Worm (Caenorhabditis elegans) whole organism, mixed stage, embryonic: ENCODE measurements around the gene F45E10.2.

Experiments used
- M03D4.4 ChIP-seq: sonication (generic microtip); optimal IDR thresholded peaks from 2 replicates; lab custom pipeline; 2017; ENCODE audit warnings: mild to moderate bottlenecking, missing genetic modification characterization, missing compliant biosample characterization
- bed-3 ChIP-seq: fragments of 200-800 bp; sonication (Bioruptor generic); optimal IDR thresholded peaks from 3 replicates; lab custom pipeline; 2018; ENCODE audit warnings: mild to moderate bottlenecking, missing genetic modification characterization, moderate library complexity, missing compliant biosample characterization
- blmp-1 ChIP-seq: fragments of 150-350 bp; optimal IDR thresholded peaks from 2 replicates; lab custom pipeline; 2014; ENCODE audit warnings: missing biosample characterization, missing genetic modification characterization
- ceh-39 ChIP-seq: fragments of 150-350 bp; optimal IDR thresholded peaks from 2 replicates; lab custom pipeline; 2014; ENCODE audit warnings: missing biosample characterization, missing genetic modification characterization
- ceh-43 ChIP-seq: fragments of 200-800 bp; sonication (Bioruptor generic); optimal IDR thresholded peaks from 2 replicates; lab custom pipeline; 2018; ENCODE audit warnings: mild to moderate bottlenecking, missing genetic modification characterization, moderate library complexity, missing compliant biosample characterization
- ceh-83 ChIP-seq: fragments of 200-800 bp; sonication (Bioruptor generic); optimal IDR thresholded peaks from 2 replicates; lab custom pipeline; 2018; ENCODE audit warnings: mild to moderate bottlenecking, missing genetic modification characterization, missing compliant biosample characterization
- ces-1 ChIP-seq: fragments of 150-350 bp; optimal IDR thresholded peaks from 2 replicates; lab custom pipeline; 2014; ENCODE audit warnings: missing biosample characterization, missing genetic modification reagents, missing genetic modification characterization
- cnd-1 ChIP-seq: fragments of 200-800 bp; sonication (Bioruptor generic); optimal IDR thresholded peaks from 2 replicates; lab custom pipeline; 2018; ENCODE audit warnings: mild to moderate bottlenecking, missing genetic modification characterization, missing compliant biosample characterization
- drap-1 ChIP-seq: fragments of 200-800 bp; sonication (Bioruptor generic); optimal IDR thresholded peaks from 3 replicates; lab custom pipeline; 2018; ENCODE audit warnings: mild to moderate bottlenecking, missing genetic modification characterization, missing compliant biosample characterization
- elt-1 ChIP-seq: sonication (generic microtip); optimal IDR thresholded peaks from 2 replicates; lab custom pipeline; 2017; ENCODE audit warnings: missing genetic modification characterization, mild to moderate bottlenecking, missing compliant biosample characterization, antibody characterized with exemption, moderate library complexity, borderline replicate concordance; ENCODE audit not compliant: insufficient read depth
- elt-3 ChIP-seq: fragments of 150-350 bp; optimal IDR thresholded peaks from 2 replicates; lab custom pipeline; 2014; ENCODE audit warnings: missing biosample characterization, missing genetic modification characterization
- flh-1 ChIP-seq: fragments of 200-800 bp; sonication (Bioruptor generic); optimal IDR thresholded peaks from 2 replicates; lab custom pipeline; 2018; ENCODE audit warnings: mild to moderate bottlenecking, missing genetic modification characterization, moderate library complexity, missing compliant biosample characterization
- ham-2 ChIP-seq: fragments of 200-800 bp; sonication (Bioruptor generic); optimal IDR thresholded peaks from 2 replicates; lab custom pipeline; 2018; ENCODE audit warnings: mild to moderate bottlenecking, missing genetic modification characterization, missing compliant biosample characterization
- hlh-1 ChIP-seq: fragments of 150-350 bp; optimal IDR thresholded peaks from 2 replicates; lab custom pipeline; 2014; ENCODE audit warnings: missing biosample characterization, missing genetic modification reagents, missing genetic modification characterization
- lin-13 ChIP-seq: fragments of 150-350 bp; optimal IDR thresholded peaks from 2 replicates; lab custom pipeline; 2014; ENCODE audit warnings: missing biosample characterization, missing genetic modification characterization
- lin-32 ChIP-seq: fragments of 200-800 bp; sonication (Bioruptor generic); optimal IDR thresholded peaks from 2 replicates; lab custom pipeline; 2018; ENCODE audit warnings: mild to moderate bottlenecking, missing genetic modification characterization, missing compliant biosample characterization
- lsy-2 ChIP-seq: fragments of 150-350 bp; optimal IDR thresholded peaks from 2 replicates; lab custom pipeline; 2014; ENCODE audit warnings: missing biosample characterization, missing genetic modification characterization
- mab-5 ChIP-seq: fragments of 150-350 bp; optimal IDR thresholded peaks from 2 replicates; lab custom pipeline; 2014; ENCODE audit warnings: missing biosample characterization, missing genetic modification characterization
- mep-1 ChIP-seq: fragments of 150-350 bp; optimal IDR thresholded peaks from 2 replicates; lab custom pipeline; 2017; ENCODE audit warnings: missing biosample characterization, missing genetic modification reagents, missing genetic modification characterization, inconsistent platforms
- mls-2 ChIP-seq: sonication (generic microtip); optimal IDR thresholded peaks from 2 replicates; lab custom pipeline; 2016; ENCODE audit warnings: mild to moderate bottlenecking, missing genetic modification characterization, moderate library complexity, missing compliant biosample characterization
- nhr-12 ChIP-seq: fragments of 150-350 bp; optimal IDR thresholded peaks from 2 replicates; lab custom pipeline; 2014; ENCODE audit warnings: missing biosample characterization, missing genetic modification characterization
- nhr-2 ChIP-seq: fragments of 150-350 bp; optimal IDR thresholded peaks from 2 replicates; lab custom pipeline; 2014; ENCODE audit warnings: missing biosample characterization, missing genetic modification characterization
- nhr-237 ChIP-seq: fragments of 150-350 bp; optimal IDR thresholded peaks from 2 replicates; lab custom pipeline; 2014; ENCODE audit warnings: missing biosample characterization, missing genetic modification characterization
- nhr-28 ChIP-seq: fragments of 150-350 bp; optimal IDR thresholded peaks from 2 replicates; lab custom pipeline; 2014; ENCODE audit warnings: missing biosample characterization, missing genetic modification characterization
- nhr-76 ChIP-seq: sonication (generic microtip); optimal IDR thresholded peaks from 2 replicates; lab custom pipeline; 2017; ENCODE audit warnings: missing biosample characterization, missing genetic modification characterization
- pha-4 ChIP-seq: fragments of 150-350 bp; optimal IDR thresholded peaks from 2 replicates; lab custom pipeline; 2018; ENCODE audit warnings: missing biosample characterization, missing genetic modification reagents, missing genetic modification characterization
- sem-2 ChIP-seq: fragments of 200-800 bp; sonication (Bioruptor generic); optimal IDR thresholded peaks from 2 replicates; lab custom pipeline; 2018; ENCODE audit warnings: mild to moderate bottlenecking, missing genetic modification characterization, missing compliant biosample characterization
- snpc-4 ChIP-seq: fragments of 150-350 bp; optimal IDR thresholded peaks from 2 replicates; lab custom pipeline; 2014; ENCODE audit warnings: missing biosample characterization, missing genetic modification characterization
- sptf-1 ChIP-seq: sonication (generic microtip); optimal IDR thresholded peaks from 2 replicates; lab custom pipeline; 2017; ENCODE audit warnings: mild to moderate bottlenecking, missing genetic modification characterization, moderate library complexity, missing compliant biosample characterization
- tbx-8 ChIP-seq: fragments of 200-800 bp; sonication (Bioruptor generic); optimal IDR thresholded peaks from 2 replicates; lab custom pipeline; 2018; ENCODE audit warnings: mild to moderate bottlenecking, missing genetic modification characterization, moderate library complexity, missing compliant biosample characterization
- unc-120 ChIP-seq: sonication (generic microtip); optimal IDR thresholded peaks from 2 replicates; lab custom pipeline; 2017; ENCODE audit warnings: missing genetic modification characterization, missing compliant biosample characterization; ENCODE audit not compliant: poor library complexity, severe bottlenecking
- unc-39 ChIP-seq: fragments of 150-350 bp; optimal IDR thresholded peaks from 2 replicates; lab custom pipeline; 2014; ENCODE audit warnings: missing biosample characterization, missing genetic modification characterization
- unc-62 ChIP-seq: fragments of 150-350 bp; optimal IDR thresholded peaks from 2 replicates; lab custom pipeline; 2014; ENCODE audit warnings: missing biosample characterization, missing genetic modification reagents, missing genetic modification characterization
- zip-8 ChIP-seq: fragments of 150-350 bp; optimal IDR thresholded peaks from 2 replicates; lab custom pipeline; 2014; ENCODE audit warnings: missing biosample characterization, missing genetic modification characterization
- ztf-11 ChIP-seq: fragments of 150-350 bp; optimal IDR thresholded peaks from 2 replicates; lab custom pipeline; 2014; ENCODE audit warnings: missing biosample characterization, missing genetic modification characterization

F45E10.2 gene

DNA sequence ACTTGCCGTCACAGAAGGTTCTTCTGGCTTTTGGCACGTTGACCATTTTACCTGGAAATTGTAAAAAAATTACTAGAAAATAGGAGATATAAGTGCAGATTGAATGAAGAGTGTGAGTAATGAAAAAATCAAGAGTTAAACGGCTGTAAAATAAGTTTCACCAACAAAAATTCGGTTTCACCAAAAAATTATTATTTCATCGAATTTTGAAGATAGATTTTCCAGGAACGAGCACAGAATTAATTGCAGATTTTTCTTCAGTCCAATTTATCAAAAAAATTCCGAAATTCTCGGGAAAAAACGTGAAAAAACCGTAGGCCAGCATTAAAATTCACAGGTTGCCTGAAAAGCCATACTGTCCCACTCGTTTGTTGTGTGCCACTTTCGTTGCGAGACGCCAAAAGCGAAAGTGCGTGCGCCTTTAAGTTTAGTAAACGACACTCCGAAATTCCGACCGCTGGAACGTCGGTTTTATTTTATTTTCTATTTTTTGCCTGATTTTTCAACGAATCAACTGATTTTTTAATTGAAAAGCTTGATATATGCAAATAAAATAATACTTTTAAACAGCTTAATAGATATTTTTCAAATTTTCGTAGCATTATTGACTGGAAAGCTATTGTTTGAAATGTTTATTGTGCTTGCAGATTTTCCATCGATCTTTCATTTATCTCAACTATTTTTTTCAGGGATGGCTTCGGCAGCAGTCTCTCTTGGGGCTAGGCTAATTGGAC is 42.2 kb upstream of the F45E10.2 start, which contains the start of the genes rpl-36.A and nuo-1:
Gene rpl-36.A, minus strand, starts transcription at position 51 of the 734 bp plus-strand sequence.
Gene nuo-1, plus strand, starts transcription at position 684 of the 734 bp plus-strand sequence.
- TF ChIP-seq M03D4.4 (no peak), lin-32 (no peak), unc-62 (GFP tag; lab: Kevin White, UChicago) (peak; percentile 34), ces-1 (GFP tag; lab: Kevin White, UChicago) (peak; percentile 53), snpc-4 (tag; lab: Kevin White, UChicago) (no peak), ham-2 (GFP tag; lab: Kevin White, UChicago) (peak; percentile 1), nhr-237 (tag; lab: Kevin White, UChicago) (peak; percentile 94), lin-13 (tag; lab: Kevin White, UChicago) (peak; percentile 76), zip-8 (no peak), elt-3 (tag; lab: Kevin White, UChicago) (no peak), blmp-1 (tag; lab: Kevin White, UChicago) (peak; percentile 89), mep-1 (peak; percentile 93), ceh-39 (tag; lab: Kevin White, UChicago) (peak; percentile 44), unc-39 (tag; lab: Kevin White, UChicago) (no peak), mab-5 (tag; lab: Kevin White, UChicago) (no peak), cnd-1 (tag; lab: Kevin White, UChicago) (no peak), unc-120 (peak; percentile 80), nhr-76 (no peak), nhr-2 (tag; lab: Kevin White, UChicago) (no peak), nhr-12 (no peak), flh-1 (no peak), sptf-1 (peak; percentile 50), pha-4 (tag; lab: Kevin White, UChicago) (peak; percentile 73), hlh-1 (tag; lab: Kevin White, UChicago) (peak; percentile 55), sem-2 (GFP tag; lab: Kevin White, UChicago) (no peak), nhr-28 (no peak), bed-3 (GFP tag; lab: Kevin White, UChicago) (no peak), elt-1 (tag; lab: Kevin White, UChicago) (no peak), tbx-8 (no peak), ztf-11 (no peak), mls-2 (tag; lab: Kevin White, UChicago) (no peak), ceh-43 (GFP tag; lab: Kevin White, UChicago) (no peak), ceh-83 (GFP tag; lab: Kevin White, UChicago) (no peak), drap-1 (GFP tag; lab: Kevin White, UChicago) (peak; percentile 4), lsy-2 (tag; lab: Kevin White, UChicago) (peak; percentile 98)

DNA sequence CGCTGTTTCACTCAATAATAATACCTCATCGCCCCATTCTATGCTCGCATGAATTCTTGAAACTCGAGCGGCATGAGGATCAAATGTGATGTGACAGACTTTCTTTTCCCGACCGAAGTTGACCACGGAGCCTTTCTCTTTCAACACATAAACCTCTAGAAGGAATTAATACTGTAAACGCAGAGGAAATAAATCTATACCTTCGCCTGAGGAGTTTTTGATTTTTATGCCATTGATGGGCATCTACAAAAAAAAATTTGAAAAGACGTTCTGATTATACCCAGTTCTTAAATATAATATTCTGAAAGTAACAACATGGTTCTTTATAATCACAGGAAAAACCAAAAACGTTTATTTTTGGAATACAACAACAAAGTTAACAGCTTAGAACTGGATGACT is 41.1 kb upstream of the F45E10.2 start, which contains the start of gene nbs-1:
Gene nbs-1, minus strand, starts transcription at position 246 of the 400 bp plus-strand sequence.
- TF ChIP-seq mab-5 (tag; lab: Kevin White, UChicago) (no peak), sptf-1 (no peak), ceh-43 (GFP tag; lab: Kevin White, UChicago) (no peak), blmp-1 (tag; lab: Kevin White, UChicago) (no peak), lin-32 (no peak), unc-62 (GFP tag; lab: Kevin White, UChicago) (no peak), nhr-237 (tag; lab: Kevin White, UChicago) (no peak), mep-1 (no peak), unc-120 (no peak)

DNA sequence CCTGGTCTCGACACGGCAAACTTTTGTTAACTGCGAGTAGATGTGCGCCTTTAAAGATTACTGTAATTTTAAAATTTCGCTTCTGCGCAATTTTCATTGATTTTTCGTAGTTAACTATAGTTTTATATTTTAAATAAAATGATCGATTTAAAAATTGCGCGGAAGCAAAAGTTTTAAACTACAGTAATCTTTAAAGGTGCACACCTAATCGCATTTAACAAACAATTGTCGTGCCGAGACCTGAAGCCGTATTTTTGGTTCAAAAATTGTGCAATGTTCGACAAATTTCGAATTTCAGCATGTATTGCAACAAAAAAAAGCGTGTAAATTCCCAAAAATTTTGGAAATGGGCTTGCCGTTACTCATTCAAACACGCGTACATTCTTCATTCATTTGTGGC is 39.3 kb upstream of the F45E10.2 start:
- no peak for TF ChIP-seq nhr-76
- TF ChIP-seq elt-3 (tag; lab: Kevin White, UChicago) = no peak
- no peak for TF ChIP-seq ceh-43 (GFP tag; lab: Kevin White, UChicago)
- no peak for TF ChIP-seq ztf-11
- TF ChIP-seq unc-62 (GFP tag; lab: Kevin White, UChicago) = no peak
